Worm (Caenorhabditis elegans) whole organism, L4 larva: Measurements from ENCODE around the gene msp-31.

ENCODE experiments used
- D1046.2 ChIP-seq: fragments of 200-800 bp; sonication (Bioruptor generic); IDR thresholded peaks from 2 replicates; pipeline ENCODE4 v1.3.6; 2022; ENCODE audit warnings: missing genetic modification characterization, missing compliant biosample characterization
- Y48G9A.11 ChIP-seq: fragments of 200-800 bp; sonication (Bioruptor generic); IDR thresholded peaks from 2 replicates; pipeline ENCODE4 v1.3.6; 2022; ENCODE audit warnings: missing genetic modification reagents, missing genetic modification characterization, missing compliant biosample characterization
- aha-1 ChIP-seq: fragments of 150-350 bp; peaks from one replicate; lab custom pipeline; 2014; ENCODE audit warnings: missing biosample characterization, missing genetic modification characterization
- ama-1 ChIP-seq: fragments of 150-350 bp; optimal IDR thresholded peaks from 2 replicates; lab custom pipeline; 2014; ENCODE audit warnings: inconsistent platforms, mixed read lengths
- ceh-44 ChIP-seq: fragments of 200-800 bp; sonication (Bioruptor generic); IDR thresholded peaks from 2 replicates; pipeline ENCODE4 v1.3.6; 2022; ENCODE audit warnings: missing genetic modification reagents, missing genetic modification characterization, missing compliant biosample characterization
- ceh-82 ChIP-seq: sonication (generic microtip); optimal IDR thresholded peaks from 2 replicates; lab custom pipeline; 2017; ENCODE audit warnings: missing biosample characterization, missing genetic modification characterization
- ces-1 ChIP-seq: fragments of 150-350 bp; sonication (generic microtip); optimal IDR thresholded peaks from 4 replicates; lab custom pipeline; 2014; ENCODE audit warnings: missing biosample characterization, missing genetic modification reagents, missing genetic modification characterization
- cey-2 ChIP-seq: sonication (generic microtip); optimal IDR thresholded peaks from 3 replicates; lab custom pipeline; 2017; ENCODE audit warnings: missing genetic modification characterization, mild to moderate bottlenecking, missing compliant biosample characterization, antibody characterized with exemption, borderline replicate concordance; ENCODE audit not compliant: insufficient read depth
- daf-19 ChIP-seq: fragments of 200-800 bp; sonication (Bioruptor generic); conservative IDR thresholded peaks from 2 replicates; pipeline ENCODE4 v1.3.6; 2022; ENCODE audit warnings: missing genetic modification characterization, missing compliant biosample characterization
- daf-8 ChIP-seq: fragments of 200-800 bp; sonication (Bioruptor generic); IDR thresholded peaks from 2 replicates; pipeline ENCODE4 v1.3.6; 2022; ENCODE audit warnings: missing genetic modification characterization, missing compliant biosample characterization
- dmd-6 ChIP-seq: fragments of 200-800 bp; sonication (Bioruptor generic); IDR thresholded peaks from 2 replicates; pipeline ENCODE4 v1.3.6; 2022; ENCODE audit warnings: missing genetic modification reagents, missing genetic modification characterization, missing compliant biosample characterization
- dmd-9 ChIP-seq: fragments of 200-800 bp; sonication (Bioruptor generic); IDR thresholded peaks from 2 replicates; pipeline ENCODE4 v1.3.6; 2022; ENCODE audit warnings: missing genetic modification reagents, missing genetic modification characterization, missing compliant biosample characterization
- dpl-1 ChIP-seq: fragments of 150-350 bp; optimal IDR thresholded peaks from 2 replicates; lab custom pipeline; 2014; ENCODE audit warnings: missing biosample characterization, missing genetic modification reagents, missing genetic modification characterization
- dve-1 ChIP-seq: sonication (generic microtip); optimal IDR thresholded peaks from 2 replicates; lab custom pipeline; 2017; ENCODE audit warnings: antibody characterized with exemption, mild to moderate bottlenecking, missing genetic modification characterization, missing compliant biosample characterization; ENCODE audit not compliant: insufficient read depth
- egl-27 ChIP-seq: sonication (generic microtip); optimal IDR thresholded peaks from 3 replicates; lab custom pipeline; 2017; ENCODE audit warnings: missing biosample characterization, missing genetic modification reagents, missing genetic modification characterization
- fos-1 ChIP-seq: fragments of 150-350 bp; optimal IDR thresholded peaks from 2 replicates; lab custom pipeline; 2014; ENCODE audit warnings: missing biosample characterization, missing genetic modification characterization
- hlh-11 ChIP-seq: fragments of 200-800 bp; sonication (Bioruptor generic); optimal IDR thresholded peaks from 2 replicates; lab custom pipeline; 2018; ENCODE audit warnings: mild to moderate bottlenecking, missing genetic modification characterization, missing compliant biosample characterization
- hmg-1.1 ChIP-seq: fragments of 200-800 bp; sonication (Bioruptor generic); IDR thresholded peaks from 2 replicates; pipeline ENCODE4 v1.3.6; 2022; ENCODE audit warnings: missing genetic modification reagents, missing genetic modification characterization, missing compliant biosample characterization
- lim-7 ChIP-seq: fragments of 200-800 bp; sonication (Bioruptor generic); IDR thresholded peaks from 2 replicates; pipeline ENCODE4 v1.3.6; 2022; ENCODE audit warnings: missing genetic modification characterization, missing compliant biosample characterization
- lin-13 ChIP-seq: fragments of 150-350 bp; optimal IDR thresholded peaks from 2 replicates; lab custom pipeline; 2014; ENCODE audit warnings: missing biosample characterization, missing genetic modification reagents, missing genetic modification characterization
- lin-38 ChIP-seq: fragments of 200-800 bp; sonication (Bioruptor generic); IDR thresholded peaks from 2 replicates; pipeline ENCODE4 v1.3.6; 2022; ENCODE audit warnings: missing genetic modification reagents, missing genetic modification characterization, missing compliant biosample characterization
- lin-39 ChIP-seq: fragments of 150-350 bp; optimal IDR thresholded peaks from 2 replicates; lab custom pipeline; 2014; ENCODE audit warnings: missing biosample characterization, missing genetic modification reagents, missing genetic modification characterization
- madf-9 ChIP-seq: fragments of 200-800 bp; sonication (Bioruptor generic); conservative IDR thresholded peaks from 2 replicates; pipeline ENCODE4 v1.3.6; 2022; ENCODE audit warnings: missing genetic modification reagents, missing genetic modification characterization, missing compliant biosample characterization
- mdl-1 ChIP-seq, 2 experiments: fragments of 150-350 bp in 1 of 2; sonication (generic microtip) in 1 of 2; optimal IDR thresholded peaks; 2 replicates each; lab custom pipeline; 2014 to 2017; ENCODE audit warnings: missing biosample characterization in 2 of 2, missing genetic modification characterization in 2 of 2
- mep-1 ChIP-seq: fragments of 150-350 bp; sonication (generic microtip); optimal IDR thresholded peaks from 3 replicates; lab custom pipeline; 2014; ENCODE audit warnings: missing biosample characterization, missing genetic modification characterization
- mes-2 ChIP-seq: sonication (generic microtip); optimal IDR thresholded peaks from 2 replicates; lab custom pipeline; 2016; ENCODE audit warnings: missing genotype, mild to moderate bottlenecking, missing genetic modification characterization, missing compliant biosample characterization; ENCODE audit not compliant: poor library complexity, severe bottlenecking
- mxl-3 ChIP-seq: fragments of 200-800 bp; sonication (Bioruptor generic); optimal IDR thresholded peaks from 2 replicates; lab custom pipeline; 2018; ENCODE audit warnings: mild to moderate bottlenecking, missing genetic modification characterization, missing compliant biosample characterization
- nhr-11 ChIP-seq: fragments of 150-350 bp; optimal IDR thresholded peaks from 2 replicates; lab custom pipeline; 2014; ENCODE audit warnings: missing biosample characterization, missing genetic modification characterization
- nhr-28 ChIP-seq: fragments of 150-350 bp; optimal IDR thresholded peaks from 2 replicates; lab custom pipeline; 2014; ENCODE audit warnings: missing biosample characterization, missing genetic modification characterization
- pqm-1 ChIP-seq: sonication (generic microtip); optimal IDR thresholded peaks from 2 replicates; lab custom pipeline; 2017; ENCODE audit warnings: missing biosample characterization, missing genetic modification characterization
- skn-1 ChIP-seq: fragments of 150-350 bp; optimal IDR thresholded peaks from 2 replicates; lab custom pipeline; 2014; ENCODE audit warnings: missing biosample characterization, missing genetic modification characterization
- snpc-1.2 ChIP-seq: fragments of 200-800 bp; sonication (Bioruptor generic); IDR thresholded peaks from 2 replicates; pipeline ENCODE4 v1.3.6; 2022; ENCODE audit warnings: missing genetic modification reagents, missing genetic modification characterization, missing compliant biosample characterization
- spr-1 ChIP-seq: sonication (generic microtip); optimal IDR thresholded peaks from 2 replicates; lab custom pipeline; 2016; ENCODE audit warnings: mild to moderate bottlenecking, missing genetic modification characterization, missing compliant biosample characterization
- unc-130 ChIP-seq: sonication (generic microtip); optimal IDR thresholded peaks from 2 replicates; lab custom pipeline; 2016; ENCODE audit warnings: missing genetic modification reagents, missing genetic modification characterization, missing compliant biosample characterization
- unc-62 ChIP-seq, 3 experiments: fragments of 150-350 bp in 1 of 3; sonication (generic microtip); optimal IDR thresholded peaks in 2 of 3; peaks in 1 of 3; 1 replicate in 1 of 3; 2 replicates in 2 of 3; lab custom pipeline; 2014 to 2017; ENCODE audit warnings: missing biosample characterization in 3 of 3, missing genetic modification characterization in 3 of 3, missing genetic modification reagents in 3 of 3, missing genotype in 1 of 3

The msp-31 gene

DNA sequence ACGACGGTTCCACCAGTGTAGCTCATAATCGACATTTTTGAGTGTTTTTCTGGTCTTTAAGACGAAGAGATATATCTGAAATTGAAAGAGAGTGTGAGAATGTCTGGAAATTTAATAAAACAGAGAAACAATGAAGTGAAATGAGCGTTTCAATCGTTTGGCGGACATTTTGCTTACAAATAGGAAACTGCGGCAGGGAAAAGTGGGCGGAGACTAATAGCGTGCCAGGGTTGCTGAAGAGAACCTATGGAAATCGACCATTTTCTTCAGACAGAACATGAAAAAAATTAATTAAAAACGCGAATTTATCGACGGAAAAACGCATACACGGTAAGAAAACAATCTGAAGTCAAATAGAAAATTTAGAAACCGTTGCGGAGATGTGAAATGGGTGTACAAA, 39.0 kb upstream of the msp-31 start, which contains the start of gene pbs-3 (continued):
- TF ChIP-seq mxl-3 (GFP tag; lab: Kevin White, UChicago), result peak; percentile 12
- TF ChIP-seq lin-13 (GFP tag; lab: Kevin White, UChicago), result peak; percentile 58
- TF ChIP-seq ama-1 (lab: Kevin White, UChicago), result peak; percentile 66
- no peak for TF ChIP-seq daf-8 (GFP tag; lab: Robert Waterston, UW)
- no peak for TF ChIP-seq daf-19 (GFP tag; lab: Robert Waterston, UW)
- no peak for TF ChIP-seq dmd-9 (GFP tag; lab: Robert Waterston, UW)
- TF ChIP-seq egl-27 (tag; lab: Kevin White, UChicago), result no peak
- 0 out of 2 replicates have a peak, but pooled peaks have one; percentile 19 for TF ChIP-seq Y48G9A.11
- TF ChIP-seq unc-130, result peak; percentile 83
- TF ChIP-seq nhr-28 (tag; lab: Kevin White, UChicago), result peak; percentile 62
- TF ChIP-seq unc-62 (GFP tag; optimal IDR thresholded peaks at IDR 0.05 in 1 of 2; lab: Kevin White, UChicago), result peak in 1 of 2 experiments; percentile 82
- no peak for TF ChIP-seq unc-62 (tag; optimal IDR thresholded peaks at IDR 0.05; lab: Kevin White, UChicago)
- peak; percentile 35 for TF ChIP-seq hlh-11 (tag; lab: Kevin White, UChicago)
- TF ChIP-seq pqm-1 (tag; lab: Kevin White, UChicago), result no peak
- TF ChIP-seq mdl-1 (tag; optimal IDR thresholded peaks at IDR 0.05; lab: Kevin White, UChicago), result peak in 1 of 2 experiments; percentile 5
- peak; percentile 95 for TF ChIP-seq mes-2 (tag; lab: Kevin White, UChicago)
- TF ChIP-seq ceh-82 (tag; lab: Kevin White, UChicago), result no peak
- peak; percentile 50 for TF ChIP-seq nhr-11 (tag; lab: Kevin White, UChicago)
- TF ChIP-seq snpc-1.2 (GFP tag; lab: Robert Waterston, UW), result no peak
- peak; percentile 43; the same call in 1 of the 2 replicates for TF ChIP-seq hmg-1.1 (GFP tag; lab: Robert Waterston, UW)
- peak; percentile 66 for TF ChIP-seq dve-1 (tag; lab: Kevin White, UChicago)
- peak; percentile 67 for TF ChIP-seq dpl-1 (GFP tag; lab: Kevin White, UChicago)
- TF ChIP-seq mep-1 (tag; lab: Kevin White, UChicago), result peak; percentile 77
- TF ChIP-seq, all 104 proteins: peak for 24

DNA sequence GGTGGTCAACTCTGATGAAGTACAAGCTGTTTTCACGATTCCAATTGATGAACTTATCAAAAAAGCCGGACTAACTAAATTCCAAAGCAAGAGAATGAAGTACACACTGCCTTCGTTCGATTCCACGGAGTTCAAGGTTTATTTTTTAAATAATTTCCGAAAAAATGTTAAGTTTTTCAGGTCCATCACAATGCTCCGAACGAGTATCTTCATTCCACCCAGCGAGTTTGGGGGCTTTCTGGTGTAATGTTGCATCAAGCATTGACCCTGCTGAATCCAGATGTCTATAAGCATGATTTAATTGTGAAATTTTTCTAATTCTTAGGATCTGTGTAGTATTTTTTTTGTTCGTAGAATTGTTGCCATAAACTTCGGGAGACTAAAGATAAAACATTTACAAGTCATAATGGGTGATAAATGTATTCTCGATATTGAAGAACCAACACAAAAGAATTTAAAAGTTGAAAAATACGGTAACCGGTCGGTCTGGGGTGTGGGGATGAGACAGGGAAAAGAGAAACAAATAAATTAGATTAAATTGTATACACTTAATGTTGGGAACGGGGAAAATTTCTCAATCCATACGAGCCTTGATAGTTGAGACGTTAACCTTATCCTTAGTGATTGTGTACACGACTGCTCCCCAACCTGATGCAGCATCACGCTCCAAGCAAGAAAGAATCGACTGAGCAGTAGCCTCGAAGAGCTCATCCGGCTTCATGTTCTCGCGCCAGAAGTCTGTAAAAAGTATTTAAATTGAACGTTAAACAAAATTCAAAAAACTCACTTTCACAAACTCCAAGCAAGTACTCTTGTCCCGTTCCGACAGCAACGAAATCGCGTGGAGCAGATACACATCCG, 38.0 kb upstream of the msp-31 start:
- TF ChIP-seq ceh-44 (GFP tag; lab: Robert Waterston, UW) (no peak), dmd-6 (GFP tag; lab: Robert Waterston, UW) (no peak), lin-38 (GFP tag; lab: Robert Waterston, UW) (peak; percentile 54), snpc-1.2 (GFP tag; lab: Robert Waterston, UW) (peak; percentile 25; the same call in 1 of the 2 replicates), lim-7 (GFP tag; lab: Robert Waterston, UW) (no peak), aha-1 (tag; lab: Kevin White, UChicago) (peak; percentile 94), fos-1 (tag; lab: Kevin White, UChicago) (no peak), cey-2 (no peak), ces-1 (GFP tag; lab: Kevin White, UChicago) (no peak), unc-62 (GFP tag; optimal IDR thresholded peaks at IDR 0.05 in 1 of 2; lab: Kevin White, UChicago) (peak in 1 of 2 experiments; percentile 62), unc-62 (tag; optimal IDR thresholded peaks at IDR 0.05; lab: Kevin White, UChicago) (no peak)

DNA sequence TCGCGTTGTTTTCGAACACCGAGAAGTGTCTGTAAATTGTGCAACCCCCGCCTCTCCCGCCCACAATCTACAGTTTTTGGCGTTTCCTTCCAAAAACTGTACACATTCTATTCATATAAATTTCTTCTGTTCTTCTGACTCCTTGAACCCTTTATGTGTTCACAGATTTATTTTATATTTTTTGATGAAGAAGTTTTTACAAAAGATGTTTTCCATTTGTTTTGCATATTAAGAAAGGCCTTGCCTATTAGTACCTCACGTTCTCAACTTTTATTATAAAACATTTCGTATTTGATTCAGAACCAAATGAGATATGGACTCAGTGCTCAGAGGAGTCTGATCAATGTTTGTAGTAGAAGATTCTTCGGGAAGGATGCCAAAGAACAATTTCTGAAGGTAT, 36.9 kb upstream of the msp-31 start, which contains the start of gene ndx-3:
ndx-3 (plus strand) TSS at position 301 of the 400 bp plus-strand sequence.
- TF ChIP-seq lin-39 (no peak), skn-1 (tag; lab: Kevin White, UChicago) (no peak), D1046.2 (no peak), dmd-9 (GFP tag; lab: Robert Waterston, UW) (no peak), madf-9 (GFP tag; lab: Robert Waterston, UW) (no peak), spr-1 (tag; lab: Kevin White, UChicago) (no peak)
